Worm (Caenorhabditis elegans) whole organism, L1 larva: ENCODE measurements around the gene F37B12.3.

ENCODE experiments used
- C16A3.4 ChIP-seq: fragments of 150-350 bp; optimal IDR thresholded peaks from 2 replicates; lab custom pipeline; 2014; ENCODE audit warnings: missing biosample characterization, missing genetic modification characterization
- C34B4.2 ChIP-seq: sonication (generic microtip); optimal IDR thresholded peaks from 2 replicates; lab custom pipeline; 2017; ENCODE audit warnings: mild to moderate bottlenecking, missing genetic modification characterization, missing compliant biosample characterization
- alr-1 ChIP-seq: fragments of 200-800 bp; sonication (Bioruptor generic); optimal IDR thresholded peaks from 2 replicates; lab custom pipeline; 2018; ENCODE audit warnings: borderline replicate concordance, mild to moderate bottlenecking, missing genetic modification characterization, missing compliant biosample characterization
- aly-2 ChIP-seq: fragments of 150-350 bp; optimal IDR thresholded peaks from 2 replicates; lab custom pipeline; 2014; ENCODE audit warnings: missing biosample characterization, missing genetic modification characterization
- ama-1 ChIP-seq: fragments of 150-350 bp; optimal IDR thresholded peaks from 2 replicates; lab custom pipeline; 2014
- blmp-1 ChIP-seq: fragments of 150-350 bp; optimal IDR thresholded peaks from 2 replicates; lab custom pipeline; 2014; ENCODE audit warnings: missing biosample characterization, missing genetic modification characterization
- ceh-63 ChIP-seq: fragments of 200-800 bp; sonication (Bioruptor generic); optimal IDR thresholded peaks from 2 replicates; lab custom pipeline; 2018; ENCODE audit warnings: mild to moderate bottlenecking, missing genetic modification characterization, missing compliant biosample characterization
- ceh-82 ChIP-seq, 3 experiments: fragments of 150-350 bp in 1 of 3; sonication (generic microtip) in 2 of 3; optimal IDR thresholded peaks; 2 replicates each; lab custom pipeline; 2014 to 2017; ENCODE audit warnings: missing biosample characterization in 3 of 3, missing genetic modification characterization in 3 of 3
- ceh-90 ChIP-seq: sonication (generic microtip); optimal IDR thresholded peaks from 2 replicates; lab custom pipeline; 2016; ENCODE audit warnings: missing genetic modification characterization, missing compliant biosample characterization
- dsc-1 ChIP-seq: sonication (generic microtip); optimal IDR thresholded peaks from 2 replicates; lab custom pipeline; 2016; ENCODE audit warnings: mild to moderate bottlenecking, missing genetic modification characterization, missing compliant biosample characterization
- efl-1 ChIP-seq, 4 experiments: fragments of 150-350 bp; optimal IDR thresholded peaks in 3 of 4; peaks in 1 of 4; 1 replicate in 1 of 4; 2 replicates in 3 of 4; lab custom pipeline; 2014; ENCODE audit warnings: missing biosample characterization in 2 of 4, missing genetic modification characterization in 2 of 4, missing genetic modification reagents in 2 of 4
- efl-3 ChIP-seq: fragments of 200-800 bp; sonication (Bioruptor generic); optimal IDR thresholded peaks from 2 replicates; lab custom pipeline; 2018; ENCODE audit warnings: mild to moderate bottlenecking, missing genetic modification characterization, missing compliant biosample characterization
- egl-27 ChIP-seq, 2 experiments: fragments of 150-350 bp in 1 of 2; sonication (generic microtip); optimal IDR thresholded peaks; 3 replicates each; lab custom pipeline; 2017 to 2018; ENCODE audit warnings: missing biosample characterization in 2 of 2, missing genetic modification characterization in 2 of 2, missing genetic modification reagents in 2 of 2
- elt-3 ChIP-seq, 6 experiments: fragments of 150-350 bp in 1 of 6; sonication (generic microtip); optimal IDR thresholded peaks; 2 replicates each; lab custom pipeline; 2017 to 2018; ENCODE audit warnings: missing biosample characterization in 6 of 6, missing genetic modification characterization in 6 of 6, inconsistent platforms in 1 of 6
- fkh-8 ChIP-seq: sonication (generic microtip); optimal IDR thresholded peaks from 2 replicates; lab custom pipeline; 2016; ENCODE audit warnings: mild to moderate bottlenecking, missing genetic modification characterization, missing compliant biosample characterization
- fos-1 ChIP-seq: fragments of 150-350 bp; optimal IDR thresholded peaks from 2 replicates; lab custom pipeline; 2014; ENCODE audit warnings: missing biosample characterization, missing genetic modification characterization
- hlh-4 ChIP-seq: sonication (generic microtip); optimal IDR thresholded peaks from 2 replicates; lab custom pipeline; 2016; ENCODE audit warnings: mild to moderate bottlenecking, missing genetic modification characterization, missing compliant biosample characterization
- lin-14 ChIP-seq: fragments of 200-800 bp; sonication (Bioruptor generic); optimal IDR thresholded peaks from 2 replicates; lab custom pipeline; 2018; ENCODE audit warnings: mild to moderate bottlenecking, missing genetic modification characterization, moderate library complexity, missing compliant biosample characterization
- lin-35 ChIP-seq, 2 experiments: fragments of 150-350 bp; optimal IDR thresholded peaks; 2 replicates each; lab custom pipeline; 2014; ENCODE audit warnings: missing biosample characterization in 2 of 2, missing genetic modification characterization in 2 of 2, missing genetic modification reagents in 2 of 2
- lin-39 ChIP-seq: fragments of 150-350 bp; optimal IDR thresholded peaks from 2 replicates; lab custom pipeline; 2014; ENCODE audit warnings: missing biosample characterization, missing genetic modification reagents, missing genetic modification characterization
- lir-3 ChIP-seq: sonication (generic microtip); optimal IDR thresholded peaks from 2 replicates; lab custom pipeline; 2016; ENCODE audit warnings: mild to moderate bottlenecking, missing genetic modification characterization, moderate library complexity, missing compliant biosample characterization; ENCODE audit not compliant: poor library complexity
- mab-9 ChIP-seq: fragments of 200-800 bp; sonication (Bioruptor generic); IDR thresholded peaks from 2 replicates; pipeline ENCODE4 v1.3.6; 2022; ENCODE audit warnings: missing genetic modification reagents, missing genetic modification characterization, missing compliant biosample characterization
- mef-2 ChIP-seq: fragments of 150-350 bp; optimal IDR thresholded peaks from 2 replicates; lab custom pipeline; 2014; ENCODE audit warnings: missing biosample characterization, missing genetic modification characterization
- mep-1 ChIP-seq: fragments of 150-350 bp; optimal IDR thresholded peaks from 2 replicates; lab custom pipeline; 2014; ENCODE audit warnings: missing biosample characterization, missing genetic modification characterization
- nhr-12 ChIP-seq: sonication (generic microtip); optimal IDR thresholded peaks from 2 replicates; lab custom pipeline; 2017; ENCODE audit warnings: missing biosample characterization, missing genetic modification characterization
- nhr-20 ChIP-seq: sonication (generic microtip); optimal IDR thresholded peaks from 2 replicates; lab custom pipeline; 2016; ENCODE audit warnings: mild to moderate bottlenecking, missing genetic modification characterization, missing compliant biosample characterization
- nhr-237 ChIP-seq: fragments of 150-350 bp; optimal IDR thresholded peaks from 2 replicates; lab custom pipeline; 2014; ENCODE audit warnings: missing biosample characterization, missing genetic modification characterization
- nhr-47 ChIP-seq: sonication (generic microtip); optimal IDR thresholded peaks from 2 replicates; lab custom pipeline; 2016; ENCODE audit warnings: mild to moderate bottlenecking, missing genetic modification characterization, moderate library complexity, missing compliant biosample characterization
- nhr-84 ChIP-seq: sonication (generic microtip); optimal IDR thresholded peaks from 2 replicates; lab custom pipeline; 2017; ENCODE audit warnings: missing biosample characterization, missing genetic modification characterization
- nhr-85 ChIP-seq: sonication (generic microtip); peaks from one replicate; lab custom pipeline; 2016; ENCODE audit warnings: missing genetic modification characterization, inconsistent platforms, missing compliant biosample characterization
- pag-3 ChIP-seq: sonication (generic microtip); optimal IDR thresholded peaks from 2 replicates; lab custom pipeline; 2017; ENCODE audit warnings: missing genetic modification characterization, mild to moderate bottlenecking, missing compliant biosample characterization, antibody characterized with exemption, borderline replicate concordance; ENCODE audit not compliant: insufficient read depth
- skn-1 ChIP-seq: fragments of 150-350 bp; optimal IDR thresholded peaks from 2 replicates; lab custom pipeline; 2014; ENCODE audit warnings: missing biosample characterization, missing genetic modification characterization
- snpc-4 ChIP-seq: fragments of 150-350 bp; optimal IDR thresholded peaks from 2 replicates; lab custom pipeline; 2014; ENCODE audit warnings: missing biosample characterization, missing genetic modification characterization
- sox-4 ChIP-seq: sonication (generic microtip); optimal IDR thresholded peaks from 2 replicates; lab custom pipeline; 2016; ENCODE audit warnings: missing genetic modification characterization, missing compliant biosample characterization
- sptf-1 ChIP-seq: fragments of 150-350 bp; optimal IDR thresholded peaks from 2 replicates; lab custom pipeline; 2014; ENCODE audit warnings: missing biosample characterization, missing genetic modification characterization
- tbx-2 ChIP-seq: sonication (generic microtip); optimal IDR thresholded peaks from 2 replicates; lab custom pipeline; 2016; ENCODE audit warnings: missing genetic modification characterization, missing compliant biosample characterization
- tlp-1 ChIP-seq: fragments of 150-350 bp; optimal IDR thresholded peaks from 2 replicates; lab custom pipeline; 2014; ENCODE audit warnings: missing biosample characterization, missing genetic modification characterization
- unc-30 ChIP-seq: sonication (generic microtip); optimal IDR thresholded peaks from 2 replicates; lab custom pipeline; 2017; ENCODE audit warnings: missing biosample characterization, missing genetic modification characterization
- xbp-1 ChIP-seq: sonication (generic microtip); optimal IDR thresholded peaks from 2 replicates; lab custom pipeline; 2016; ENCODE audit warnings: missing genetic modification characterization, missing compliant biosample characterization
- ztf-11 ChIP-seq, 2 experiments: sonication (generic microtip); optimal IDR thresholded peaks; 2 replicates each; lab custom pipeline; 2016 to 2017; ENCODE audit warnings: missing genetic modification characterization in 2 of 2, missing biosample characterization in 1 of 2, missing compliant biosample characterization in 1 of 2

Gene F37B12.3

DNA sequence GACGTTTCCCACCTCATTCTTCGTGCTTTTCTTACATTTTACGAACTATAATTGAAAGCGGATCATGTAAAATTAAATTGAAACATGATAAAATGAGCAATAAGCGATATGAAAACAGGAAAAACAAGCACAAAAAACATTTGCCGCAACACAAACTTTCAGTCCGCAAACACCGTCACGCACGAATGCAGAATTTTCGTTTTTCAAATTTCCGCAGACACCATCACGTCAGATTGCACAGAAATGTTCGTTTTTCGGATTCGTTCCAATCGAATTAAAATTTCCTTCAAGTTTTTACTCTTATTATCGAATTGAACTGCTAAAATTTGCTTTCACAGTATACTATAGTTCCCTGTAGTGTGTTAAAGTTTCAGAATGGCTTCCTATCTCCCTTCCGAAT, 13.4 kb upstream of the F37B12.3 start, which contains the start of gene chmp-7 (continued):
- TF ChIP-seq C16A3.4 (tag; lab: Kevin White, UChicago) (peak; percentile 96), xbp-1 (peak; percentile 79), C34B4.2 (tag; lab: Kevin White, UChicago) (no peak), egl-27 (tag; optimal IDR thresholded peaks at IDR 0.05; lab: Kevin White, UChicago) (no peak), ceh-90 (tag; lab: Kevin White, UChicago) (no peak), ztf-11 (tag; optimal IDR thresholded peaks at IDR 0.05; lab: Kevin White, UChicago) (peak in 1 of 2 experiments; percentile 58), nhr-20 (tag; lab: Kevin White, UChicago) (peak; percentile 87), sox-4 (tag; lab: Kevin White, UChicago) (peak; percentile 31), skn-1 (tag; lab: Kevin White, UChicago) (peak; percentile 61), ama-1 (lab: Kevin White, UChicago) (peak; percentile 23)

DNA sequence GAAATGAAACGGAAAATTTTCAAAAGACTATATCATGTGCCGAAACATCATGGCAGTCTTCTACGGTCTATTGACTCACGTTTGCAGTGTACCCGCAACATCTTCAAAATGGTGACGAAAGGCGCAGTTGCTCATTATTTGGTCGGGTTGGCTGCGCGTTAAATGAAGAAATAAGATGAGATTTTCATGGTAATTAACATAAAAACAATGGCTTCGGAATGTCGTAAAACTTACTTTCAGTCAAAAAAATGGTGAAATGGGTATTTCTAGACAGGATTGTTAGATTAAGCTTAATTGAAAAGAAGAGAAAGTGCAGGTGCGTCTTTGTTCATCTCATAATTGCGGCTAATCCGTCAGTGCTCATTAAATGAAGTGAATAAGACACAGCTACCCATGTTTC, 12.4 kb upstream of the F37B12.3 start, which contains the start of gene T24B8.7:
T24B8.7 (minus strand) TSS at position 101 of the 400 bp plus-strand sequence.
- TF ChIP-seq efl-1 (optimal IDR thresholded peaks at IDR 0.05; lab: Kevin White, UChicago): no peak
- TF ChIP-seq efl-1 (GFP tag; optimal IDR thresholded peaks at IDR 0.05 in 1 of 2; lab: Kevin White, UChicago): peak in 1 of 2 experiments; percentile 71
- no peak for TF ChIP-seq ztf-11 (tag; optimal IDR thresholded peaks at IDR 0.05; lab: Kevin White, UChicago)
- no peak for TF ChIP-seq tlp-1 (tag; lab: Kevin White, UChicago)

DNA sequence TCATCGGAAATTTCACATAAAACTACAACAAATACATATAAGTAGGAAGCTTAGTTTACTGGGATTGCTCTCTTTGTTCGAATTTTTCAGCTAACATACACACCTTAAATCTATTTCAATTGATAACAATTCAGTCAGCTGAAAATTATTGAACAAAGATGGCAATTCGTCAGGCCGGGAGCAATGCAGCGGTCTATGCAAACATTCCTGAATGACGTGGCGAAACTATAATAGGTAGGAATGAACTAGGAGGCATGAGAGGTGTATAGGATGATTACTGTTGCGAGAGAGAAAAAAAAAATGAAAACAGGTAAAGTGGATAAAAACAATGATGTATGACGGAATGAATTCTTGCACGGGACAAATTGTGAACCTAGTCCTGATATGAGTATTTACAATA, 853 bp upstream of the F37B12.3 start:
- TF ChIP-seq efl-3 (GFP tag; lab: Kevin White, UChicago): no peak
- TF ChIP-seq ceh-82 (tag; optimal IDR thresholded peaks at IDR 0.05; lab: Kevin White, UChicago): no peak
- no peak for TF ChIP-seq sptf-1 (tag; lab: Kevin White, UChicago)
- TF ChIP-seq fos-1: no peak

DNA sequence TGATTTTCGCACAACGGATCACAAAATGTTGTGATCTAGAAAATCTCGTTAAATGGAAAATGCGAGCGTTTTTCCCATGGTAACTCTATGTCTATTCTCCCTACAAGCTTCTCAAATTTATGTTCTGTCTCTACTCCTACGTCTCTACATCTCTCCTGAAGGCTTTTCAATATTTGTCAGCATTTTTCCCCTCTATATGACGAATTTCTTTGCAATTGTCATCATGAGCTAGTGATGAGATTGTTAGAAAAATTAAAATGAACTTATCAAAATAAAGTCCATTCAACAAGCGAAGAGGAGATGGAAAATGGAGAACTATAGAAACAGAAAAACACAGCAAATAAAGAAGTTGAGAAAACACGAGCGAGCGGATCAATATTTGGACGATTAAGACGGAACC, 2.5 kb downstream of the F37B12.3 start:
- TF ChIP-seq skn-1 (tag; lab: Kevin White, UChicago) (peak; percentile 91), aly-2 (tag; lab: Kevin White, UChicago) (no peak), pag-3 (tag; lab: Kevin White, UChicago) (no peak), nhr-47 (no peak), mef-2 (tag; lab: Kevin White, UChicago) (no peak)

DNA sequence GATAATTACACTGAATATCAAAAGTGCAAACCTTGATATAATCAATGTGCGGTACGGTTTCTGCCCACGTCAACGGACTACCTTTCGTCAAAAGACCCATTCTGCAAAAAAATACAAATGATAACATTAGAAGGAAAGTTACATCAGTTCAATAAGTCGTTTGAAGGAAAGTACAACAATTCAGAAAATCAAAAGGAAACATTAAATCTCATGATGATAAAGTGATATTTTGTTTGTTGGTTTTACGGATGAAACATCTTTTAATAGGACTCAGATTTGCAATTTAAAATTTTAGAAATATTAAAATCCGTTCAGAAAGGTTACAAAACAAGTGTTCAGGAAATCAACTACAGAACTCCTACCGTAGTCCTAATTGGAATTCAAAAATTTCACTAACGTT, 3.0 kb downstream of the F37B12.3 start, which contains the start of gene gcs-1:
gcs-1 (minus strand) TSS at position 101 of the 400 bp plus-strand sequence.
- TF ChIP-seq sox-4 (tag; lab: Kevin White, UChicago): no peak
- TF ChIP-seq efl-1 (optimal IDR thresholded peaks at IDR 0.05; lab: Kevin White, UChicago): no peak
- peak in 1 of 2 experiments; percentile 25 for TF ChIP-seq efl-1 (GFP tag; optimal IDR thresholded peaks at IDR 0.05 in 1 of 2; lab: Kevin White, UChicago)
- no peak for TF ChIP-seq hlh-4
- no peak for TF ChIP-seq ceh-63 (GFP tag; lab: Kevin White, UChicago)
- TF ChIP-seq nhr-12 (tag; lab: Kevin White, UChicago): no peak
- no peak for TF ChIP-seq fos-1
- no peak for TF ChIP-seq mab-9 (GFP tag; lab: Robert Waterston, UW)
- no peak for TF ChIP-seq fkh-8 (tag; lab: Kevin White, UChicago)
- TF ChIP-seq, all 84 proteins: peak for 1

DNA sequence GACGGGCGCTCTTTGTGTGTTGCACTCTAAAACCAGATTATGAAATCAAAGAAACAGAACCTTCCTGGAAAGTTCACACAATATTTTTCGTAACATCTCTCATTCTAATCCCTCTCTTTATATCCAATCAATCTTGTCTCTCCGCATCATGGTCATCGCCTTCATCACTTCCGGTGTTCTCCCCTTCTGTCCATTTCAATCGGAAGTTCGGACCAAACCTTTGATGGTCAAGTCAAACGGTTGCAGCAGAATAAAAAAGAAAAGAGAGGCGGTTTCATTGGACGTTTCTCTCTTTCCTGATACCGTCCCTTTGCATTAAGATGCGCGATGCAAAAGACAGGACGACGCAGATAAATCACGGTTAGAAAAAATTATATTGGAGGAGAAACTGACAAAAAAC, 8.2 kb downstream of the F37B12.3 start:
- TF ChIP-seq lin-14 (GFP tag; lab: Kevin White, UChicago): peak; percentile 37
- no peak for TF ChIP-seq lin-35 (GFP tag; optimal IDR thresholded peaks at IDR 0.05; lab: Kevin White, UChicago)
- no peak for TF ChIP-seq lin-39
- no peak for TF ChIP-seq lir-3 (tag; lab: Kevin White, UChicago)
- peak in 1 of 6 experiments; percentile 12 for TF ChIP-seq elt-3 (tag; optimal IDR thresholded peaks at IDR 0.05; lab: Kevin White, UChicago)
- peak; percentile 86 for TF ChIP-seq blmp-1
- TF ChIP-seq nhr-237: no peak
- peak; percentile 2 for TF ChIP-seq mep-1 (tag; lab: Kevin White, UChicago)
- TF ChIP-seq pag-3 (tag; lab: Kevin White, UChicago): no peak
- TF ChIP-seq tbx-2 (tag; lab: Kevin White, UChicago): no peak
- no peak for TF ChIP-seq snpc-4 (tag; lab: Kevin White, UChicago)
- TF ChIP-seq unc-30 (tag; lab: Kevin White, UChicago): no peak
- no peak for TF ChIP-seq alr-1 (tag; lab: Kevin White, UChicago)
- TF ChIP-seq dsc-1: no peak
- peak; percentile 52 for TF ChIP-seq nhr-85 (tag; lab: Kevin White, UChicago)
- no peak for TF ChIP-seq nhr-84
